Worm (Caenorhabditis elegans) whole organism, L4 larva: Measurements from ENCODE around the gene vha-17.

Source experiments
- dpl-1 ChIP-seq: fragments of 150-350 bp; optimal IDR thresholded peaks from 2 replicates; lab custom pipeline; 2014; ENCODE audit warnings: missing biosample characterization, missing genetic modification reagents, missing genetic modification characterization
- egl-27 ChIP-seq: sonication (generic microtip); optimal IDR thresholded peaks from 3 replicates; lab custom pipeline; 2017; ENCODE audit warnings: missing biosample characterization, missing genetic modification reagents, missing genetic modification characterization
- hmg-1.1 ChIP-seq: fragments of 200-800 bp; sonication (Bioruptor generic); IDR thresholded peaks from 2 replicates; pipeline ENCODE4 v1.3.6; 2022; ENCODE audit warnings: missing genetic modification reagents, missing genetic modification characterization, missing compliant biosample characterization
- mdl-1 ChIP-seq, 2 experiments: fragments of 150-350 bp in 1 of 2; sonication (generic microtip) in 1 of 2; optimal IDR thresholded peaks; 2 replicates each; lab custom pipeline; 2014 to 2017; ENCODE audit warnings: missing biosample characterization in 2 of 2, missing genetic modification characterization in 2 of 2

- TF ChIP-seq egl-27 (tag; lab: Kevin White, UChicago) (no peak), hmg-1.1 (no peak), dpl-1 (no peak), mdl-1 (tag; optimal IDR thresholded peaks at IDR 0.05; lab: Kevin White, UChicago) (peak in 1 of 2 experiments; percentile 43)
Observed at ce11 chrIV:9310935-9311566, 10.6 kb upstream of the vha-17 start.
